Worm (Caenorhabditis elegans) whole organism, late embryonic: Measurements from ENCODE around the gene srh-282.

ENCODE experiments used
- C08G9.2 ChIP-seq: sonication (generic microtip); optimal IDR thresholded peaks from 2 replicates; lab custom pipeline; 2016; ENCODE audit warnings: mild to moderate bottlenecking, missing genetic modification characterization, moderate library complexity, missing compliant biosample characterization
- C38D4.7 ChIP-seq: fragments of 200-800 bp; sonication (Bioruptor generic); optimal IDR thresholded peaks from 2 replicates; lab custom pipeline; 2018; ENCODE audit warnings: mild to moderate bottlenecking, missing genetic modification characterization, moderate library complexity, missing compliant biosample characterization
- ahr-1 ChIP-seq: sonication (generic microtip); optimal IDR thresholded peaks from 2 replicates; lab custom pipeline; 2016; ENCODE audit warnings: missing genetic modification characterization, missing compliant biosample characterization
- ceh-18 ChIP-seq: sonication (generic microtip); optimal IDR thresholded peaks from 2 replicates; lab custom pipeline; 2016; ENCODE audit warnings: missing genetic modification characterization, missing compliant biosample characterization
- ceh-19 ChIP-seq: fragments of 200-800 bp; sonication (Bioruptor generic); optimal IDR thresholded peaks from 2 replicates; lab custom pipeline; 2018; ENCODE audit warnings: mild to moderate bottlenecking, missing genetic modification characterization, missing compliant biosample characterization
- ceh-2 ChIP-seq: sonication (generic microtip); optimal IDR thresholded peaks from 2 replicates; lab custom pipeline; 2016; ENCODE audit warnings: missing genotype, missing genetic modification characterization, missing compliant biosample characterization
- ceh-22 ChIP-seq: sonication (generic microtip); optimal IDR thresholded peaks from 2 replicates; lab custom pipeline; 2017; ENCODE audit warnings: missing biosample characterization, missing genetic modification characterization
- ceh-34 ChIP-seq: sonication (generic microtip); optimal IDR thresholded peaks from 2 replicates; lab custom pipeline; 2016; ENCODE audit warnings: mild to moderate bottlenecking, missing genetic modification characterization, missing compliant biosample characterization
- ceh-6 ChIP-seq: fragments of 200-800 bp; sonication (Bioruptor generic); optimal IDR thresholded peaks from 2 replicates; lab custom pipeline; 2018; ENCODE audit warnings: mild to moderate bottlenecking, missing genetic modification characterization, missing compliant biosample characterization
- dmd-4 ChIP-seq: sonication (generic microtip); optimal IDR thresholded peaks from 2 replicates; lab custom pipeline; 2016; ENCODE audit warnings: borderline replicate concordance, missing genetic modification characterization, missing compliant biosample characterization
- elt-2 ChIP-seq: sonication (generic microtip); optimal IDR thresholded peaks from 2 replicates; lab custom pipeline; 2016; ENCODE audit warnings: missing genetic modification reagents, missing genetic modification characterization, missing compliant biosample characterization
- elt-4 ChIP-seq: sonication (generic microtip); optimal IDR thresholded peaks from 2 replicates; lab custom pipeline; 2016; ENCODE audit warnings: missing genetic modification characterization, missing compliant biosample characterization
- ets-4 ChIP-seq: sonication (generic microtip); optimal IDR thresholded peaks from 2 replicates; lab custom pipeline; 2016; ENCODE audit warnings: missing genetic modification characterization, missing compliant biosample characterization
- hlh-30 ChIP-seq: sonication (generic microtip); optimal IDR thresholded peaks from 2 replicates; lab custom pipeline; 2017; ENCODE audit warnings: antibody characterized with exemption, missing genetic modification characterization, missing compliant biosample characterization; ENCODE audit not compliant: insufficient read depth
- hlh-6 ChIP-seq: sonication (generic microtip); optimal IDR thresholded peaks from 2 replicates; lab custom pipeline; 2016; ENCODE audit warnings: missing genotype, missing genetic modification characterization, missing compliant biosample characterization
- hlh-8 ChIP-seq: sonication (generic microtip); optimal IDR thresholded peaks from 2 replicates; lab custom pipeline; 2016; ENCODE audit warnings: missing genotype, missing genetic modification characterization, missing compliant biosample characterization
- lim-6 ChIP-seq: sonication (generic microtip); optimal IDR thresholded peaks from 2 replicates; lab custom pipeline; 2016; ENCODE audit warnings: missing genetic modification characterization, missing compliant biosample characterization
- madf-2 ChIP-seq: sonication (generic microtip); optimal IDR thresholded peaks from 2 replicates; lab custom pipeline; 2017; ENCODE audit warnings: missing genetic modification characterization, missing compliant biosample characterization
- mec-3 ChIP-seq: sonication (generic microtip); optimal IDR thresholded peaks from 2 replicates; lab custom pipeline; 2016; ENCODE audit warnings: borderline replicate concordance, missing genetic modification characterization, missing compliant biosample characterization
- nhr-11 ChIP-seq: fragments of 150-350 bp; optimal IDR thresholded peaks from 2 replicates; lab custom pipeline; 2014; ENCODE audit warnings: missing biosample characterization, missing genetic modification characterization
- nhr-232 ChIP-seq: sonication (generic microtip); optimal IDR thresholded peaks from 2 replicates; lab custom pipeline; 2016; ENCODE audit warnings: missing genetic modification characterization, missing compliant biosample characterization
- odd-2 ChIP-seq: sonication (generic microtip); optimal IDR thresholded peaks from 2 replicates; lab custom pipeline; 2017; ENCODE audit warnings: antibody characterized with exemption, mild to moderate bottlenecking, missing genetic modification characterization, missing compliant biosample characterization
- pag-3 ChIP-seq: sonication (generic microtip); optimal IDR thresholded peaks from 2 replicates; lab custom pipeline; 2016; ENCODE audit warnings: missing compliant biosample characterization, missing genetic modification characterization, borderline replicate concordance
- pax-1 ChIP-seq: fragments of 150-350 bp; optimal IDR thresholded peaks from 2 replicates; lab custom pipeline; 2014; ENCODE audit warnings: missing biosample characterization, missing genetic modification characterization
- pqm-1 ChIP-seq: sonication (generic microtip); optimal IDR thresholded peaks from 2 replicates; lab custom pipeline; 2016; ENCODE audit warnings: missing genetic modification characterization, missing compliant biosample characterization
- ref-2 ChIP-seq: sonication (generic microtip); optimal IDR thresholded peaks from 2 replicates; lab custom pipeline; 2016; ENCODE audit warnings: missing genetic modification characterization, missing compliant biosample characterization
- rnt-1 ChIP-seq: sonication (generic microtip); optimal IDR thresholded peaks from 2 replicates; lab custom pipeline; 2016; ENCODE audit warnings: missing genetic modification characterization, missing compliant biosample characterization
- sdc-2 ChIP-seq: sonication (generic microtip); optimal IDR thresholded peaks from 2 replicates; lab custom pipeline; 2016; ENCODE audit warnings: missing genotype, missing genetic modification characterization, missing compliant biosample characterization
- sox-2 ChIP-seq: fragments of 200-800 bp; sonication (Bioruptor generic); IDR thresholded peaks from 2 replicates; pipeline ENCODE4 v1.3.6; 2022; ENCODE audit warnings: missing genetic modification reagents, missing genetic modification characterization, missing compliant biosample characterization
- syd-9 ChIP-seq: sonication (generic microtip); optimal IDR thresholded peaks from 2 replicates; lab custom pipeline; 2016; ENCODE audit warnings: mild to moderate bottlenecking, missing genetic modification characterization, moderate library complexity, missing compliant biosample characterization
- ttx-3 ChIP-seq: sonication (generic microtip); optimal IDR thresholded peaks from 2 replicates; lab custom pipeline; 2016; ENCODE audit warnings: missing genetic modification reagents, missing genetic modification characterization, missing compliant biosample characterization
- unc-3 ChIP-seq, 2 experiments: fragments of 200-800 bp in 1 of 2; sonication (Bioruptor generic) in 1 of 2; sonication (generic microtip) in 1 of 2; conservative IDR thresholded peaks in 1 of 2; optimal IDR thresholded peaks in 1 of 2; 2 replicates each; pipeline versions ENCODE4 v1.3.6 to Lab custom; 2016 to 2022; ENCODE audit warnings: missing compliant biosample characterization in 2 of 2, missing genetic modification characterization in 2 of 2, missing genetic modification reagents in 1 of 2
- unc-42 ChIP-seq: sonication (generic microtip); optimal IDR thresholded peaks from 2 replicates; lab custom pipeline; 2016; ENCODE audit warnings: missing genotype, missing genetic modification characterization, missing compliant biosample characterization
- unc-55 ChIP-seq: sonication (generic microtip); optimal IDR thresholded peaks from 2 replicates; lab custom pipeline; 2017; ENCODE audit warnings: missing biosample characterization, missing genetic modification reagents, missing genetic modification characterization

Gene srh-282

ce11 chrIV:291356-291755 is 18.2 kb upstream of the srh-282 start, which contains the start of gene T21D12.7:
Gene T21D12.7 (minus strand): TSS chrIV:291456.
- TF ChIP-seq pax-1 (no peak), sdc-2 (no peak), ets-4 (tag; lab: Kevin White, UChicago) (no peak), ceh-34 (tag; lab: Kevin White, UChicago) (no peak), elt-2 (no peak), sox-2 (GFP tag; lab: Robert Waterston, UW) (no peak), unc-55 (GFP tag; lab: Kevin White, UChicago) (no peak), hlh-30 (tag; lab: Kevin White, UChicago) (no peak), mec-3 (tag; lab: Kevin White, UChicago) (no peak), C08G9.2 (tag; lab: Kevin White, UChicago) (no peak), hlh-8 (tag; lab: Kevin White, UChicago) (no peak)

- TF ChIP-seq unc-3 (GFP tag; conservative IDR thresholded peaks at IDR 0.05; lab: Robert Waterston, UW): no peak
- no peak for TF ChIP-seq unc-3 (tag; optimal IDR thresholded peaks at IDR 0.05; lab: Kevin White, UChicago)
- no peak for TF ChIP-seq dmd-4 (tag; lab: Kevin White, UChicago)
- no peak for TF ChIP-seq elt-4 (tag; lab: Kevin White, UChicago)
- TF ChIP-seq rnt-1 (tag; lab: Kevin White, UChicago): no peak
- no peak for TF ChIP-seq pqm-1 (tag; lab: Kevin White, UChicago)
- no peak for TF ChIP-seq ceh-6 (GFP tag; lab: Kevin White, UChicago)
- TF ChIP-seq pax-1: no peak
Measured at ce11 chrIV:290387-290786, 17.2 kb upstream of the srh-282 start.

- no peak for TF ChIP-seq ttx-3
- no peak for TF ChIP-seq pqm-1 (tag; lab: Kevin White, UChicago)
- TF ChIP-seq ref-2 (tag; lab: Kevin White, UChicago): no peak
- TF ChIP-seq ceh-22 (tag; lab: Kevin White, UChicago): no peak
- TF ChIP-seq ahr-1: no peak
- no peak for TF ChIP-seq ceh-34 (tag; lab: Kevin White, UChicago)
- no peak for TF ChIP-seq C38D4.7
- no peak for TF ChIP-seq syd-9 (tag; lab: Kevin White, UChicago)
- TF ChIP-seq nhr-11 (tag; lab: Kevin White, UChicago): no peak
- TF ChIP-seq ceh-2 (tag; lab: Kevin White, UChicago): no peak
Measured at ce11 chrIV:288027-288426, 14.8 kb upstream of the srh-282 start, which contains the start of gene T21D12.14. Gene T21D12.14 (minus strand): TSS chrIV:288127.

DNA sequence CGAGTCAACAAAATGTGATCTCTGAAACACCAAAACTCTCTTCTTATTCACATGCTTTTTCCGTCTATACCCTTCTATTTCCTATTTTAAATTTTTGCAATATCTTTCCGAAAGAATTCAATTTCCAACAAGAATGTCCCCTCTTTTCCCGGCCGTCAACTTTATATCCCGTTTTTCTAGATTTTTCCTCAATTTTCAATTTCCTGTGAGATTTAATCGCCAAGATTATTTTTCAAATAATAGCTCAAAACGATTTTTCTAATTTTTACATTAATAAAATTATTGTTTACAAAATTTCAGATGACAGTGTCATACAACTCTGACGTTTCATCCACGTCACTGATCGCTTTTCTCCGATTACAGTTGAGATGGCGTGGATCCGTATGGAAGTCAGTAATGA is 10.1 kb upstream of the srh-282 start, which contains the start of gene best-19:
Gene best-19, plus strand, starts transcription at position 301 of the 400 bp plus-strand sequence.
- TF ChIP-seq ceh-19 (GFP tag; lab: Kevin White, UChicago): no peak
- TF ChIP-seq ref-2 (tag; lab: Kevin White, UChicago): no peak
- TF ChIP-seq ceh-34 (tag; lab: Kevin White, UChicago): no peak
- peak; percentile 52 for TF ChIP-seq unc-42 (tag; lab: Kevin White, UChicago)

DNA sequence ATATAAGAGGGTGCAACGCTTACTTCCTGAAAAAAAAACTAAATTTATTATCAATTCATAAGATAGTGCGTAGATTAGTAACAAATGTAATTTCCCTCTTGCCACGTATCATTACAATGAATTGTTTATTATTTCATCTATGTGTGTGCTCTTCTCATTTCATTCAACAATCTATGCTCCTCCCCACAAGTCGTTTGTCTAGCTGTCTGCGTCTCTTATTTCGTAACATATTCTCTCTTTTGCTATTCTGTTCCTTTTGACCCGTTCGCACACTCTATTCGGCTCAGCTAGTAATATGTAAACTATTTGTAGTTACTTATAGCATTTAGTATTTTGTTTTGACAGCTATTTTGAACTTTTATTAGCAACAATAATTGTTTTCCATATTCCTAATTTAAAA is 8.8 kb upstream of the srh-282 start:
- no peak for TF ChIP-seq ceh-18
- TF ChIP-seq nhr-232 (tag; lab: Kevin White, UChicago): no peak
- TF ChIP-seq madf-2: no peak

ce11 chrIV:278284-278683 is 5.1 kb upstream of the srh-282 start:
- no peak for TF ChIP-seq hlh-6
- no peak for TF ChIP-seq odd-2 (tag; lab: Kevin White, UChicago)
- no peak for TF ChIP-seq lim-6 (tag; lab: Kevin White, UChicago)
- no peak for TF ChIP-seq pag-3
- no peak for TF ChIP-seq pqm-1 (tag; lab: Kevin White, UChicago)
